Worm (Caenorhabditis elegans): ENCODE measurements around the gene F08B12.11.

- no peak for TF ChIP-seq nhr-11 (tag; optimal IDR thresholded peaks at IDR 0.05)
- TF ChIP-seq ZK546.5 (tag; optimal IDR thresholded peaks at IDR 0.05): no peak
- no peak for TF ChIP-seq ceh-82 (tag; optimal IDR thresholded peaks at IDR 0.05)
- no peak for TF ChIP-seq jun-1 (tag; optimal IDR thresholded peaks at IDR 0.05)
- TF ChIP-seq elt-1 (tag; optimal IDR thresholded peaks at IDR 0.05): no peak
- TF ChIP-seq snpc-4 (tag; optimal IDR thresholded peaks at IDR 0.05): no peak
Measured at ce11 chrX:11375509-11375908, 9.3 kb upstream of the F08B12.11 start, which contains the start of gene F42E11.3.
